Worm (Caenorhabditis elegans) whole organism, early embryonic: Measurements from ENCODE around the gene col-176.

Source experiments
- B0310.2 ChIP-seq: sonication (generic microtip); optimal IDR thresholded peaks from 2 replicates; lab custom pipeline; 2016; ENCODE audit warnings: mild to moderate bottlenecking, missing genetic modification characterization, missing compliant biosample characterization
- F13C5.2 ChIP-seq: sonication (generic microtip); optimal IDR thresholded peaks from 2 replicates; lab custom pipeline; 2017; ENCODE audit warnings: mild to moderate bottlenecking, missing genetic modification characterization, inconsistent platforms, missing compliant biosample characterization
- aly-1 ChIP-seq: sonication (generic microtip); optimal IDR thresholded peaks from 2 replicates; lab custom pipeline; 2016; ENCODE audit warnings: missing genetic modification characterization, missing compliant biosample characterization
- ama-1 ChIP-seq: fragments of 150-350 bp; optimal IDR thresholded peaks from 2 replicates; lab custom pipeline; 2014
- ceh-13 ChIP-seq: fragments of 200-800 bp; sonication (Bioruptor generic); optimal IDR thresholded peaks from 2 replicates; lab custom pipeline; 2018; ENCODE audit warnings: mild to moderate bottlenecking, missing genetic modification characterization, missing compliant biosample characterization
- ceh-36 ChIP-seq: sonication (generic microtip); optimal IDR thresholded peaks from 2 replicates; lab custom pipeline; 2016; ENCODE audit warnings: missing genetic modification characterization, inconsistent platforms, missing compliant biosample characterization
- ets-7 ChIP-seq: sonication (generic microtip); optimal IDR thresholded peaks from 2 replicates; lab custom pipeline; 2016; ENCODE audit warnings: missing genotype, missing genetic modification characterization, missing compliant biosample characterization
- flt-1 ChIP-seq: fragments of 200-800 bp; sonication (Bioruptor generic); IDR thresholded peaks from 2 replicates; pipeline ENCODE4 v1.3.6; 2022; ENCODE audit warnings: missing genetic modification characterization, missing compliant biosample characterization
- hmbx-1 ChIP-seq: sonication (generic microtip); optimal IDR thresholded peaks from 2 replicates; lab custom pipeline; 2016; ENCODE audit warnings: mild to moderate bottlenecking, missing genetic modification characterization, missing compliant biosample characterization
- hmg-4 ChIP-seq: fragments of 200-800 bp; sonication (Bioruptor generic); optimal IDR thresholded peaks from 2 replicates; lab custom pipeline; 2018; ENCODE audit warnings: mild to moderate bottlenecking, missing genetic modification characterization, missing compliant biosample characterization
- hnd-1 ChIP-seq: sonication (generic microtip); optimal IDR thresholded peaks from 2 replicates; lab custom pipeline; 2016; ENCODE audit warnings: missing genetic modification characterization, missing compliant biosample characterization
- pes-1 ChIP-seq: fragments of 200-800 bp; sonication (Bioruptor generic); IDR thresholded peaks from 2 replicates; pipeline ENCODE4 v1.3.6; 2022; ENCODE audit warnings: missing genetic modification reagents, missing genetic modification characterization, missing compliant biosample characterization
- scrt-1 ChIP-seq: fragments of 200-800 bp; sonication (Bioruptor generic); IDR thresholded peaks from 2 replicates; pipeline ENCODE4 v1.3.6; 2022; ENCODE audit warnings: missing genetic modification characterization, missing compliant biosample characterization
- sea-1 ChIP-seq: fragments of 200-800 bp; sonication (Bioruptor generic); conservative IDR thresholded peaks from 2 replicates; pipeline ENCODE4 v1.3.6; 2022; ENCODE audit warnings: missing genetic modification characterization, missing compliant biosample characterization
- tbx-11 ChIP-seq: fragments of 200-800 bp; sonication (Bioruptor generic); IDR thresholded peaks from 2 replicates; pipeline ENCODE4 v1.3.6; 2022; ENCODE audit warnings: missing genetic modification characterization, missing compliant biosample characterization
- tbx-37 ChIP-seq: fragments of 200-800 bp; sonication (Bioruptor generic); conservative IDR thresholded peaks from 2 replicates; pipeline ENCODE4 v1.3.6; 2022; ENCODE audit warnings: missing genetic modification reagents, missing genetic modification characterization, missing compliant biosample characterization
- tra-4 ChIP-seq: sonication (generic microtip); optimal IDR thresholded peaks from 2 replicates; lab custom pipeline; 2017; ENCODE audit warnings: missing genetic modification characterization, missing compliant biosample characterization

Gene col-176

DNA sequence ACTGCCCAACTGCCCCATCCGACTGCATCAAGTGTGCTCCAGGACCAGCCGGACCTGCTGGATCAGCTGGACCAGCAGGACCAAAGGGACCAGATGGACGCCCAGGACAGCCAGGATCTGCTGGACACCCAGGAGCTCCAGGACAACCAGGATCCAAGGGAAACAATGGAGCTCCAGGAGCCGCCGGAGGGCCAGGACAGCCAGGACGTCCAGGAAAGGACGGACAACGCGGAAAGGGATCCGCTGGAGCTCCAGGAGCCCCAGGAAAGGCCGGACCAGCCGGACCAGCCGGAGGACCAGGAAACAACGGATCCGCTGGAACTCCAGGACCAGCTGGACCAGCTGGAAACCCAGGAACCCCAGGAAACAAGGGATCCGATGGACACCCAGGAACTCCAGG is 692 bp downstream of the col-176 start:
- no peak for TF ChIP-seq tbx-11 (GFP tag; lab: Robert Waterston, UW)
- TF ChIP-seq flt-1 (GFP tag; lab: Robert Waterston, UW) = no peak
- TF ChIP-seq ceh-13 (GFP tag; lab: Kevin White, UChicago) = no peak
- no peak for TF ChIP-seq F13C5.2
- TF ChIP-seq hmg-4 (GFP tag; lab: Kevin White, UChicago) = no peak
- TF ChIP-seq scrt-1 (GFP tag; lab: Robert Waterston, UW) = no peak
- TF ChIP-seq ceh-36 (tag; lab: Kevin White, UChicago) = no peak
- no peak for TF ChIP-seq tbx-37 (GFP tag; lab: Robert Waterston, UW)
- TF ChIP-seq B0310.2 (tag; lab: Kevin White, UChicago) = no peak
- no peak for TF ChIP-seq pes-1 (GFP tag; lab: Robert Waterston, UW)
- no peak for TF ChIP-seq ama-1 (lab: Kevin White, UChicago)
- no peak for TF ChIP-seq sea-1 (GFP tag; lab: Robert Waterston, UW)
- no peak for TF ChIP-seq aly-1 (tag; lab: Kevin White, UChicago)
- TF ChIP-seq ets-7 = no peak
- TF ChIP-seq hmbx-1 = no peak
- TF ChIP-seq hnd-1 (tag; lab: Kevin White, UChicago) = no peak
- no peak for TF ChIP-seq tra-4 (tag; lab: Kevin White, UChicago)

DNA sequence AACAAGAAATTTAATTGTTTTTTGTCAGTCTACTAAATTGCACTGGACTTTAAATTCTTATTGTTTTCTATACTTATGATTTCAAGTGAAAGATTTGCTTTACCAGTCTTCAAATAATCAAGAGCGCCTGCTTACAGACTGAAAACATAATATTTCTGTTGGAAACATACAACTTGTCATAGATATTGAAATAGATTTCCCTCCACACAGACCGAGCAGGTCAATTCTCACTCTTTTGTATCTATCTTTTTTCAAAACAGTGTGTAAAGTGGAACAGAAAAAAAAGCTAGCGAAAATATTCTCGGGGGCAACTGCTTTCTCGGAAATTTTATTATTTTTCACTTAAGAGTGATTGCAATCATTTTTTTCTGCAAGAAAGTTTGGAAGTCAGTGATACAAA is 1.2 kb downstream of the col-176 start:
- no peak for TF ChIP-seq tbx-11 (GFP tag; lab: Robert Waterston, UW)
- no peak for TF ChIP-seq pes-1 (GFP tag; lab: Robert Waterston, UW)
- no peak for TF ChIP-seq F13C5.2
- TF ChIP-seq ets-7 = no peak
- TF ChIP-seq ceh-13 (GFP tag; lab: Kevin White, UChicago) = no peak
- TF ChIP-seq tbx-37 (GFP tag; lab: Robert Waterston, UW) = no peak
- no peak for TF ChIP-seq tra-4 (tag; lab: Kevin White, UChicago)
- TF ChIP-seq flt-1 (GFP tag; lab: Robert Waterston, UW) = no peak
- TF ChIP-seq scrt-1 (GFP tag; lab: Robert Waterston, UW) = no peak
- TF ChIP-seq hmbx-1 = no peak
- no peak for TF ChIP-seq hnd-1 (tag; lab: Kevin White, UChicago)
- TF ChIP-seq hmg-4 (GFP tag; lab: Kevin White, UChicago) = no peak
- no peak for TF ChIP-seq B0310.2 (tag; lab: Kevin White, UChicago)
- no peak for TF ChIP-seq sea-1 (GFP tag; lab: Robert Waterston, UW)

DNA sequence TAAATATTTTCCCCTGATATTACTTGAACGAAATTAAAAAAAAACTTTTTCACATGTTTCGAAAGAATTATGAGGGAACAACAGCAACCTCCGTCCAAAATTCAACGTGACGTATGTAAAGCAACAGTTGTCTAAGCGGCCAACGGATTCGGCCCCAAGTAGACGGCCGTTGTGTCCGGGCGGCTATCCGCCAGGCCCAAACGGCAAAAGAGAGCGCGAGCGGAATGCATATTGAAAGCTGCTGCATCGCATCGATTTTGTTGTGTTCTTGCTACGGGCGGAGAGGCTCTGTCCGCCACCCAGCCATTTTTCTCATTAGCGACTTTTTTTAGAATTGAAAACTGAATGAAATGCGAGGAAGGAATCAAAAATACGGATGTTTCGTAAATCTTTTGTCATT is 1.8 kb downstream of the col-176 start:
- TF ChIP-seq scrt-1 (GFP tag; lab: Robert Waterston, UW) = no peak
- no peak for TF ChIP-seq ets-7
- no peak for TF ChIP-seq tbx-37 (GFP tag; lab: Robert Waterston, UW)
- no peak for TF ChIP-seq hmg-4 (GFP tag; lab: Kevin White, UChicago)
- no peak for TF ChIP-seq aly-1 (tag; lab: Kevin White, UChicago)
- no peak for TF ChIP-seq ama-1 (lab: Kevin White, UChicago)

DNA sequence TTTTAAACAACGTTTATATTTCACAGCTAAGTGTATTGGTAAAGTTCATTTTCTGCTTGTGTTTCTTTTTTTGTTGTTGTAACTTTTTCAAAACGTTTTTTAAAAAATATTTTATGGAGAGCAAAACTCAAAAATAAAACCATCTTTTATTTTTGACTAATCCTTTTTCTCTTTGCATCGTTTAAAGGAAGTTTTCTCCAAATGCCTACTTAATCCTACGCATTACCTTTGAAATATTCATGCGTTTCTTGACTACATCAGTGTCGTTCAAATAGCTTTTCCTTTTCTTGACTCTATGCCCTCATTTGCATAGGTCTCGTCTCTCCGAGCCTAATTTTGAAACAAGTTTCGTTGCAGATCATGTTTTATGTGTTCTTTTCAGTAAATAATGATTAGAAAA is 3.7 kb downstream of the col-176 start:
- no peak for TF ChIP-seq tra-4 (tag; lab: Kevin White, UChicago)
- TF ChIP-seq hmg-4 (GFP tag; lab: Kevin White, UChicago) = no peak
- TF ChIP-seq hmbx-1 = no peak
- no peak for TF ChIP-seq sea-1 (GFP tag; lab: Robert Waterston, UW)
- TF ChIP-seq ama-1 (lab: Kevin White, UChicago) = no peak
- TF ChIP-seq B0310.2 (tag; lab: Kevin White, UChicago) = no peak
- TF ChIP-seq tbx-11 (GFP tag; lab: Robert Waterston, UW) = no peak
- TF ChIP-seq F13C5.2 = no peak

DNA sequence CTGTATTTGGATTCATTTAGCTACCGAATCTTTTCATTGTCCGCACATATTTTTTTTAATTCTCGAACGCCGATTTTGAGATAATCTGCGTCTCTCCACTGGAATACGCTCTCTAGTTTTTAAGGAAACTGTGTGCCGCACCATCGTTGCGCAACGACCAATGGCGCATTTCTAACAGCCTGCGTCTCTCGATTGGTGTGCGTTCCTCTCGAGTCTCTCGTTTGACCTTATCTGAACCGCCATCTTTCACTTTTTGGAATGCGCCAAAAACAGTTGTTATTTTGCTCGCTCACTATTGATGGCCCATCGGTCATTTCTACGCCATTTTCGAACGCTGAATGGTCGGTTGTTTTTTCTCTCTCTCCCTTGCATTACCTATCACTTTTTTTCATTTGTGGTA is 5.9 kb downstream of the col-176 start:
- TF ChIP-seq flt-1 (GFP tag; lab: Robert Waterston, UW) (no peak), B0310.2 (tag; lab: Kevin White, UChicago) (no peak), F13C5.2 (no peak), tbx-37 (GFP tag; lab: Robert Waterston, UW) (no peak), tra-4 (tag; lab: Kevin White, UChicago) (no peak), ama-1 (lab: Kevin White, UChicago) (no peak)

DNA sequence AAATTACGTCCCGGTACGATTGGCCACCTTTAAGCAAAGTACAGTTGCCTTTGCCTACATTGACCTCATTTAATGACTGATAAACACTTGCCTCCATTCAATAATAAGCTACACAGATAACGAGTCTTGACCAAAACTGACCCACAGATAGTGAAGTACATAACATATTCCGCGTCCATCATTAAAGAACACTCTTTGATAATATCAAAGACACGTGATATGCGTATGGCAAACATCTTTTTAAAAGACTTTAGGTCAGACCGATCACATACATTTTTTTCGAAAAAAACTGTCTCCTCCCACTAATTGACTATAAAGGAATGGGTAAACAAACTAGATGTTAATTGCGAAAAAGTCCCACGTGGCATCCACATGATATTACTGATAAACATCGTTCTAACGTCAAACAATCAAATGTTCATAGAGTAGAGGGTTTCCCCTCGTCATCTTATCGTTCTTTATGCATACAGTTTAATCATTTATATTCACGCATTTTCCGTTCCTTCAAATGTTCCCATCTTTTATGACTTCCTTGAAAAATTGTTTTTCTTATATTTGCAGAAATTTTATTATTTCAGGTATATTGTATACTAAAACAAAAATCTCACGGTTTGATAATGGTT is 6.8 kb downstream of the col-176 start, which contains the start of gene W07E11.1:
Gene W07E11.1, plus strand, starts transcription at position 573 of the 623 bp plus-strand sequence.
- no peak for TF ChIP-seq scrt-1 (GFP tag; lab: Robert Waterston, UW)
- no peak for TF ChIP-seq ceh-36 (tag; lab: Kevin White, UChicago)
- no peak for TF ChIP-seq hmg-4 (GFP tag; lab: Kevin White, UChicago)
- TF ChIP-seq pes-1 (GFP tag; lab: Robert Waterston, UW) = no peak
- TF ChIP-seq F13C5.2 = no peak
- TF ChIP-seq tra-4 (tag; lab: Kevin White, UChicago) = no peak
- TF ChIP-seq ama-1 (lab: Kevin White, UChicago) = no peak
- TF ChIP-seq B0310.2 (tag; lab: Kevin White, UChicago) = no peak
- no peak for TF ChIP-seq flt-1 (GFP tag; lab: Robert Waterston, UW)

DNA sequence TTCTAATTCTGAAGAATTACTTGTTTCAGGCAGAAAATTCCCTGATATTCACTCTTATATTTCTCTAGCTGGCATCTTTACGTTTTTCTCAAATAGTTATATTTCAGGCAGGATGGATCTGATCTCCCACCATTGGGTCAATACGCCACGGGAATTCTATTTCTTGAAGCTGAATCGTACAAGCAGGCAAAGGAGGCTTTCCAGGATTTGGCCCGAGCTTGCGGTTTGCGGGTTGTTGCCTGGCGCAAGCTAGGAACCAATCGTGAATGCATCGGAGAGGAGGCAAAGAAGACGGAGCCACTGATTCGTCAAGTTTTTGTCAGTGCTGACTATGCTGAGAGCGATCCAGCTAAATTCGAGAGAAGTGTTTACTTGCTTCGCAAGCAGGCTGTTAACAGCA is 7.7 kb downstream of the col-176 start:
- no peak for TF ChIP-seq scrt-1 (GFP tag; lab: Robert Waterston, UW)
- TF ChIP-seq ceh-36 (tag; lab: Kevin White, UChicago) = no peak
- no peak for TF ChIP-seq hmg-4 (GFP tag; lab: Kevin White, UChicago)
- TF ChIP-seq ama-1 (lab: Kevin White, UChicago) = no peak

DNA sequence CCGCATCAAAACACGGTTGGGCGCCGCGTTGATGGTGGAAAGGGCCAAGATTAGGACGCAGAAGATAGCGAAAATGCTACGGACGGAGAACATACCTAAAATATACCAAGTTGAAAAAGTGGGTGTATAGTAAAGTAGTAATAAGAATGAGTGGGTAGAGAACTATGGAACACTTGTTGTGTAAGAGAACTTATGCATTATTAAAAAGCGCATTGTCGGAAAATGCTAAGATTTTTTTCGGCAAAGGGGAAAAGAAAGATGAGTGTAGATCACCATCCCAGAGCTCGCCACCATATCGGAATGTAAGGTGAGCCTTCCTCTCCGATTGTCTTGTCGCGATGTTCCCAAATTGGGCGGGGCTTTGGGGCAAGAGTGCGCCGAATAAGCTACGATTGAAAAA is 10.5 kb downstream of the col-176 start, which contains the start of gene flp-28:
Gene flp-28, minus strand, starts transcription at position 101 of the 400 bp plus-strand sequence.
- TF ChIP-seq pes-1 (GFP tag; lab: Robert Waterston, UW) (no peak), sea-1 (GFP tag; lab: Robert Waterston, UW) (no peak), hmbx-1 (no peak), ceh-13 (GFP tag; lab: Kevin White, UChicago) (no peak), scrt-1 (GFP tag; lab: Robert Waterston, UW) (no peak), ceh-36 (tag; lab: Kevin White, UChicago) (no peak), tbx-37 (GFP tag; lab: Robert Waterston, UW) (no peak), tra-4 (tag; lab: Kevin White, UChicago) (no peak), F13C5.2 (no peak), flt-1 (GFP tag; lab: Robert Waterston, UW) (no peak), ama-1 (lab: Kevin White, UChicago) (no peak), hmg-4 (GFP tag; lab: Kevin White, UChicago) (no peak), aly-1 (tag; lab: Kevin White, UChicago) (no peak), hnd-1 (tag; lab: Kevin White, UChicago) (no peak), B0310.2 (tag; lab: Kevin White, UChicago) (no peak), ets-7 (no peak), tbx-11 (GFP tag; lab: Robert Waterston, UW) (no peak)
